Worm (Caenorhabditis elegans) whole organism, L4 larva: Measurements from ENCODE around the gene slc-25A18.1.

Source experiments
- D1046.2 ChIP-seq: fragments of 200-800 bp; sonication (Bioruptor generic); IDR thresholded peaks from 2 replicates; pipeline ENCODE4 v1.3.6; 2022; ENCODE audit warnings: missing genetic modification characterization, missing compliant biosample characterization
- F26F4.8 ChIP-seq: fragments of 200-800 bp; sonication (Bioruptor generic); conservative IDR thresholded peaks from 2 replicates; pipeline ENCODE4 v1.3.6; 2022; ENCODE audit warnings: missing genetic modification characterization, missing compliant biosample characterization
- F44E2.7 ChIP-seq: fragments of 200-800 bp; sonication (Bioruptor generic); IDR thresholded peaks from 2 replicates; pipeline ENCODE4 v2.1.2; 2022; ENCODE audit warnings: missing genetic modification characterization, missing compliant biosample characterization
- F49E8.2 ChIP-seq: sonication (generic microtip); optimal IDR thresholded peaks from 2 replicates; lab custom pipeline; 2016; ENCODE audit warnings: missing compliant biosample characterization, mild to moderate bottlenecking, missing genetic modification characterization, borderline replicate concordance
- T26A8.4 ChIP-seq: fragments of 200-800 bp; sonication (Bioruptor generic); IDR thresholded peaks from 2 replicates; pipeline ENCODE4 v1.3.6; 2022; ENCODE audit warnings: missing genetic modification characterization, missing compliant biosample characterization
- Y75B8A.6 ChIP-seq: fragments of 200-800 bp; sonication (Bioruptor generic); IDR thresholded peaks from 2 replicates; pipeline ENCODE4 v1.3.6; 2022; ENCODE audit warnings: missing genetic modification reagents, missing genetic modification characterization, missing compliant biosample characterization
- ZK337.2 ChIP-seq: fragments of 200-800 bp; sonication (Bioruptor generic); IDR thresholded peaks from 2 replicates; pipeline ENCODE4 v1.3.6; 2022; ENCODE audit warnings: missing genetic modification reagents, missing genetic modification characterization, missing compliant biosample characterization
- ZK546.5 ChIP-seq, 2 experiments: sonication (generic microtip); optimal IDR thresholded peaks; 2 replicates each; lab custom pipeline; 2017; ENCODE audit warnings: missing biosample characterization in 2 of 2, missing genetic modification characterization in 2 of 2
- ama-1 ChIP-seq: fragments of 150-350 bp; optimal IDR thresholded peaks from 2 replicates; lab custom pipeline; 2014; ENCODE audit warnings: inconsistent platforms, mixed read lengths
- attf-4 ChIP-seq: sonication (generic microtip); optimal IDR thresholded peaks from 3 replicates; lab custom pipeline; 2017; ENCODE audit warnings: missing biosample characterization, missing genetic modification characterization
- ceh-28 ChIP-seq: fragments of 150-350 bp; optimal IDR thresholded peaks from 2 replicates; lab custom pipeline; 2014; ENCODE audit warnings: missing biosample characterization, missing genetic modification reagents, missing genetic modification characterization
- ceh-32 ChIP-seq: sonication (generic microtip); optimal IDR thresholded peaks from 2 replicates; lab custom pipeline; 2016; ENCODE audit warnings: mild to moderate bottlenecking, missing genetic modification characterization, missing compliant biosample characterization; ENCODE audit not compliant: poor library complexity
- ceh-44 ChIP-seq: fragments of 200-800 bp; sonication (Bioruptor generic); IDR thresholded peaks from 2 replicates; pipeline ENCODE4 v1.3.6; 2022; ENCODE audit warnings: missing genetic modification reagents, missing genetic modification characterization, missing compliant biosample characterization
- ces-1 ChIP-seq: fragments of 150-350 bp; sonication (generic microtip); optimal IDR thresholded peaks from 4 replicates; lab custom pipeline; 2014; ENCODE audit warnings: missing biosample characterization, missing genetic modification reagents, missing genetic modification characterization
- cey-2 ChIP-seq: sonication (generic microtip); optimal IDR thresholded peaks from 3 replicates; lab custom pipeline; 2017; ENCODE audit warnings: missing genetic modification characterization, mild to moderate bottlenecking, missing compliant biosample characterization, antibody characterized with exemption, borderline replicate concordance; ENCODE audit not compliant: insufficient read depth
- ctbp-1 ChIP-seq: fragments of 200-800 bp; sonication (Bioruptor generic); IDR thresholded peaks from 2 replicates; pipeline ENCODE4 v1.3.6; 2022; ENCODE audit warnings: missing genetic modification reagents, missing genetic modification characterization, missing compliant biosample characterization
- daf-19 ChIP-seq: fragments of 200-800 bp; sonication (Bioruptor generic); conservative IDR thresholded peaks from 2 replicates; pipeline ENCODE4 v1.3.6; 2022; ENCODE audit warnings: missing genetic modification characterization, missing compliant biosample characterization
- dmd-8 ChIP-seq: fragments of 200-800 bp; sonication (Bioruptor generic); IDR thresholded peaks from 2 replicates; pipeline ENCODE4 v1.3.6; 2022; ENCODE audit warnings: missing genetic modification characterization, missing compliant biosample characterization
- dpl-1 ChIP-seq: fragments of 150-350 bp; optimal IDR thresholded peaks from 2 replicates; lab custom pipeline; 2014; ENCODE audit warnings: missing biosample characterization, missing genetic modification reagents, missing genetic modification characterization
- duxl-1 ChIP-seq: sonication (generic microtip); optimal IDR thresholded peaks from 2 replicates; lab custom pipeline; 2016; ENCODE audit warnings: mild to moderate bottlenecking, missing genetic modification characterization, moderate library complexity, missing compliant biosample characterization; ENCODE audit not compliant: poor library complexity
- dve-1 ChIP-seq: sonication (generic microtip); optimal IDR thresholded peaks from 2 replicates; lab custom pipeline; 2017; ENCODE audit warnings: antibody characterized with exemption, mild to moderate bottlenecking, missing genetic modification characterization, missing compliant biosample characterization; ENCODE audit not compliant: insufficient read depth
- egl-43 ChIP-seq: fragments of 200-800 bp; sonication (Bioruptor generic); IDR thresholded peaks from 2 replicates; pipeline ENCODE4 v1.3.6; 2022; ENCODE audit warnings: missing genetic modification reagents, missing genetic modification characterization, missing compliant biosample characterization
- fkh-10 ChIP-seq: fragments of 150-350 bp; optimal IDR thresholded peaks from 2 replicates; lab custom pipeline; 2014; ENCODE audit warnings: missing biosample characterization, missing genetic modification reagents, missing genetic modification characterization
- fos-1 ChIP-seq: fragments of 150-350 bp; optimal IDR thresholded peaks from 2 replicates; lab custom pipeline; 2014; ENCODE audit warnings: missing biosample characterization, missing genetic modification characterization
- hlh-30 ChIP-seq: sonication (generic microtip); optimal IDR thresholded peaks from 2 replicates; lab custom pipeline; 2017; ENCODE audit warnings: antibody characterized with exemption, mild to moderate bottlenecking, missing genetic modification characterization, missing compliant biosample characterization; ENCODE audit not compliant: insufficient read depth
- hmg-1.1 ChIP-seq: fragments of 200-800 bp; sonication (Bioruptor generic); IDR thresholded peaks from 2 replicates; pipeline ENCODE4 v1.3.6; 2022; ENCODE audit warnings: missing genetic modification reagents, missing genetic modification characterization, missing compliant biosample characterization
- lin-13 ChIP-seq: fragments of 150-350 bp; optimal IDR thresholded peaks from 2 replicates; lab custom pipeline; 2014; ENCODE audit warnings: missing biosample characterization, missing genetic modification reagents, missing genetic modification characterization
- lin-38 ChIP-seq: fragments of 200-800 bp; sonication (Bioruptor generic); IDR thresholded peaks from 2 replicates; pipeline ENCODE4 v1.3.6; 2022; ENCODE audit warnings: missing genetic modification reagents, missing genetic modification characterization, missing compliant biosample characterization
- lin-39 ChIP-seq: fragments of 150-350 bp; optimal IDR thresholded peaks from 2 replicates; lab custom pipeline; 2014; ENCODE audit warnings: missing biosample characterization, missing genetic modification reagents, missing genetic modification characterization
- madf-5 ChIP-seq, 2 experiments: fragments of 200-800 bp; sonication (Bioruptor generic); IDR thresholded peaks; 2 replicates each; pipeline ENCODE4 v1.3.6; 2022; ENCODE audit warnings: missing compliant biosample characterization in 2 of 2, missing genetic modification characterization in 2 of 2
- mdl-1 ChIP-seq, 2 experiments: fragments of 150-350 bp in 1 of 2; sonication (generic microtip) in 1 of 2; optimal IDR thresholded peaks; 2 replicates each; lab custom pipeline; 2014 to 2017; ENCODE audit warnings: missing biosample characterization in 2 of 2, missing genetic modification characterization in 2 of 2
- mes-2 ChIP-seq: sonication (generic microtip); optimal IDR thresholded peaks from 2 replicates; lab custom pipeline; 2016; ENCODE audit warnings: missing genotype, mild to moderate bottlenecking, missing genetic modification characterization, missing compliant biosample characterization; ENCODE audit not compliant: poor library complexity, severe bottlenecking
- nhr-102 ChIP-seq: sonication (generic microtip); optimal IDR thresholded peaks from 2 replicates; lab custom pipeline; 2016; ENCODE audit warnings: mild to moderate bottlenecking, missing genetic modification characterization, moderate library complexity, missing compliant biosample characterization
- nhr-111 ChIP-seq: fragments of 200-800 bp; sonication (Bioruptor generic); optimal IDR thresholded peaks from 2 replicates; lab custom pipeline; 2018; ENCODE audit warnings: mild to moderate bottlenecking, missing genetic modification characterization, missing compliant biosample characterization
- nhr-237 ChIP-seq: sonication (generic microtip); optimal IDR thresholded peaks from 2 replicates; lab custom pipeline; 2017; ENCODE audit warnings: missing biosample characterization, missing genetic modification characterization
- nhr-25 ChIP-seq: sonication (generic microtip); optimal IDR thresholded peaks from 2 replicates; lab custom pipeline; 2017; ENCODE audit warnings: missing genetic modification characterization, mild to moderate bottlenecking, missing compliant biosample characterization, antibody characterized with exemption, moderate library complexity, borderline replicate concordance; ENCODE audit not compliant: insufficient read depth
- nhr-41 ChIP-seq: fragments of 200-800 bp; sonication (Bioruptor generic); IDR thresholded peaks from 2 replicates; pipeline ENCODE4 v1.3.6; 2022; ENCODE audit warnings: missing genetic modification reagents, missing genetic modification characterization, missing compliant biosample characterization
- pha-4 ChIP-seq, 2 experiments: fragments of 150-350 bp in 1 of 2; fragments of 200-800 bp in 1 of 2; sonication (Bioruptor generic) in 1 of 2; IDR thresholded peaks in 1 of 2; optimal IDR thresholded peaks in 1 of 2; 2 replicates each; pipeline versions ENCODE4 v1.3.6 to Lab custom; 2014 to 2022; ENCODE audit warnings: missing genetic modification characterization in 2 of 2, missing genetic modification reagents in 2 of 2, missing biosample characterization in 1 of 2, missing compliant biosample characterization in 1 of 2
- php-3 ChIP-seq: fragments of 200-800 bp; sonication (Bioruptor generic); IDR thresholded peaks from 2 replicates; pipeline ENCODE4 v1.3.6; 2022; ENCODE audit warnings: missing genetic modification reagents, missing genetic modification characterization, missing compliant biosample characterization
- rbr-2 ChIP-seq: sonication (generic microtip); optimal IDR thresholded peaks from 2 replicates; lab custom pipeline; 2016; ENCODE audit warnings: missing genotype, missing genetic modification characterization, missing compliant biosample characterization
- sdz-12 ChIP-seq: fragments of 200-800 bp; sonication (Bioruptor generic); optimal IDR thresholded peaks from 2 replicates; lab custom pipeline; 2018; ENCODE audit warnings: mild to moderate bottlenecking, missing genetic modification characterization, missing compliant biosample characterization
- skn-1 ChIP-seq: fragments of 150-350 bp; optimal IDR thresholded peaks from 2 replicates; lab custom pipeline; 2014; ENCODE audit warnings: missing biosample characterization, missing genetic modification characterization
- unc-130 ChIP-seq: sonication (generic microtip); optimal IDR thresholded peaks from 2 replicates; lab custom pipeline; 2016; ENCODE audit warnings: missing genetic modification reagents, missing genetic modification characterization, missing compliant biosample characterization
- unc-39 ChIP-seq: sonication (generic microtip); optimal IDR thresholded peaks from 2 replicates; lab custom pipeline; 2017; ENCODE audit warnings: missing biosample characterization, missing genetic modification characterization
- zag-1 ChIP-seq: fragments of 150-350 bp; optimal IDR thresholded peaks from 2 replicates; lab custom pipeline; 2014; ENCODE audit warnings: missing biosample characterization, missing genetic modification characterization
- zfp-3 ChIP-seq: fragments of 200-800 bp; sonication (Bioruptor generic); conservative IDR thresholded peaks from 2 replicates; pipeline ENCODE4 v1.3.6; 2022; ENCODE audit warnings: missing genetic modification reagents, missing genetic modification characterization, missing compliant biosample characterization

The slc-25A18.1 gene

DNA sequence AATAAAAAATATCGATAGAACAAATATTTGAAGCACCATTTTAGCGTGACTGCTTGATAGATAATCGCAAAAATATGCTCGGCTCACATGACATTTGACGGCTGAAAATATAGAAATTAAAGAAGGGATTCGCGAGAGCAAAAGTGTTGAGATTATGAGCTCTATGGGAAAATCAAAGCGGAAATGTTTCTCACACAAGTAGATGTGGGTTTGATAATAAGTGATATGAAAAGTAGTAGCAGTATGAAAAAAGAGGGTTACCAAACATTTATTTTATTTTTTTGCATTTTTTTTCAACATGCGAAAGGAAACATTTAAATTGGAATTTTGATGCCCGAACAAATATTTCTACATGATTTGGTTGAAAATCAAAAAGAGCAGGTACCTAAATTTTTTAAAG, 12.5 kb downstream of the slc-25A18.1 start, which contains the start of gene iglr-1:
TSS of gene iglr-1 (minus strand) at position 101 of the 400 bp plus-strand sequence.
- TF ChIP-seq ZK337.2 (GFP tag; lab: Robert Waterston, UW) (no peak), nhr-41 (GFP tag; lab: Robert Waterston, UW) (no peak), rbr-2 (no peak), pha-4 (GFP tag; IDR thresholded peaks at IDR 0.05; lab: Robert Waterston, UW) (no peak), pha-4 (tag; optimal IDR thresholded peaks at IDR 0.05; lab: Kevin White, UChicago) (no peak), F49E8.2 (tag; lab: Kevin White, UChicago) (no peak), ceh-44 (GFP tag; lab: Robert Waterston, UW) (no peak), ama-1 (lab: Kevin White, UChicago) (no peak), ceh-28 (no peak), dpl-1 (GFP tag; lab: Kevin White, UChicago) (no peak), D1046.2 (no peak), F26F4.8 (GFP tag; lab: Robert Waterston, UW) (no peak), attf-4 (tag; lab: Kevin White, UChicago) (no peak), duxl-1 (tag; lab: Kevin White, UChicago) (no peak), mes-2 (tag; lab: Kevin White, UChicago) (no peak), T26A8.4 (GFP tag; lab: Robert Waterston, UW) (no peak), unc-130 (GFP tag; lab: Kevin White, UChicago) (no peak), nhr-25 (no peak), ceh-32 (no peak)

- no peak for TF ChIP-seq egl-43 (GFP tag; lab: Robert Waterston, UW)
- no peak for TF ChIP-seq zfp-3 (GFP tag; lab: Robert Waterston, UW)
- no peak for TF ChIP-seq daf-19
- no peak for TF ChIP-seq ZK546.5 (tag; optimal IDR thresholded peaks at IDR 0.05; lab: Kevin White, UChicago)
- TF ChIP-seq nhr-237 (tag; lab: Kevin White, UChicago), result no peak
- TF ChIP-seq lin-39 (tag; lab: Kevin White, UChicago), result no peak
- no peak for TF ChIP-seq nhr-102 (tag; lab: Kevin White, UChicago)
- no peak for TF ChIP-seq cey-2 (tag; lab: Kevin White, UChicago)
- TF ChIP-seq F44E2.7 (GFP tag; lab: Robert Waterston, UW), result no peak
- no peak for TF ChIP-seq hmg-1.1 (GFP tag; lab: Robert Waterston, UW)
- TF ChIP-seq Y75B8A.6, result no peak
- TF ChIP-seq hlh-30 (tag; lab: Kevin White, UChicago), result no peak
- TF ChIP-seq ces-1, result no peak
Measured at ce11 chrX:14988160-14988559, 15.6 kb downstream of the slc-25A18.1 start.

- TF ChIP-seq ctbp-1 (GFP tag; lab: Robert Waterston, UW) (peak; percentile 58; the same call in 1 of the 2 replicates), mdl-1 (tag; optimal IDR thresholded peaks at IDR 0.05; lab: Kevin White, UChicago) (peak in 1 of 2 experiments; percentile 68), php-3 (GFP tag; lab: Robert Waterston, UW) (no peak), madf-5 (GFP tag; IDR thresholded peaks at IDR 0.05; lab: Robert Waterston, UW) (no peak), daf-19 (no peak), sdz-12 (GFP tag; lab: Kevin White, UChicago) (no peak), fkh-10 (peak; percentile 53), fos-1 (tag; lab: Kevin White, UChicago) (no peak), lin-39 (tag; lab: Kevin White, UChicago) (no peak), zfp-3 (GFP tag; lab: Robert Waterston, UW) (no peak), nhr-111 (GFP tag; lab: Kevin White, UChicago) (no peak), nhr-41 (GFP tag; lab: Robert Waterston, UW) (no peak), nhr-102 (tag; lab: Kevin White, UChicago) (peak; percentile 45), dmd-8 (GFP tag; lab: Robert Waterston, UW) (no peak), zag-1 (tag; lab: Kevin White, UChicago) (no peak), skn-1 (tag; lab: Kevin White, UChicago) (no peak), Y75B8A.6 (no peak), rbr-2 (peak; percentile 78), lin-13 (peak; percentile 65), attf-4 (tag; lab: Kevin White, UChicago) (no peak), unc-130 (GFP tag; lab: Kevin White, UChicago) (no peak), lin-38 (peak; percentile 95), ceh-28 (peak; percentile 37), dve-1 (tag; lab: Kevin White, UChicago) (peak; percentile 76), hmg-1.1 (GFP tag; lab: Robert Waterston, UW) (peak; percentile 59), unc-39 (tag; lab: Kevin White, UChicago) (no peak)
Measured at ce11 chrX:14983274-14983673, 20.5 kb downstream of the slc-25A18.1 start, which contains the start of gene rbg-1. rbg-1 (plus strand) TSS chrX:14983533.
